Worm (Caenorhabditis elegans) whole organism, L3 larva: ENCODE data around the gene dmsr-5.

Experiments
- egl-27 ChIP-seq: sonication (generic microtip); optimal IDR thresholded peaks from 4 replicates; lab custom pipeline; 2017; ENCODE audit warnings: missing biosample characterization, missing genetic modification reagents, missing genetic modification characterization
- elt-2 ChIP-seq: sonication (generic microtip); optimal IDR thresholded peaks from 2 replicates; lab custom pipeline; 2016; ENCODE audit warnings: missing genetic modification reagents, mild to moderate bottlenecking, missing genetic modification characterization, missing compliant biosample characterization
- elt-3 ChIP-seq, 3 experiments: fragments of 150-350 bp in 1 of 3; sonication (generic microtip) in 2 of 3; optimal IDR thresholded peaks; 2 replicates in 2 of 3; 4 replicates in 1 of 3; lab custom pipeline; 2014 to 2017; ENCODE audit warnings: missing biosample characterization in 3 of 3, missing genetic modification characterization in 3 of 3
- mdl-1 ChIP-seq: fragments of 150-350 bp; optimal IDR thresholded peaks from 2 replicates; lab custom pipeline; 2014; ENCODE audit warnings: missing biosample characterization, missing genetic modification characterization
- mml-1 ChIP-seq: fragments of 150-350 bp; sonication (generic microtip); optimal IDR thresholded peaks from 3 replicates; lab custom pipeline; 2014; ENCODE audit warnings: missing biosample characterization, missing genetic modification characterization
- nhr-11 ChIP-seq: fragments of 150-350 bp; optimal IDR thresholded peaks from 2 replicates; lab custom pipeline; 2014; ENCODE audit warnings: missing biosample characterization, missing genetic modification characterization
- nhr-28 ChIP-seq: fragments of 150-350 bp; optimal IDR thresholded peaks from 2 replicates; lab custom pipeline; 2014; ENCODE audit warnings: missing biosample characterization, missing genetic modification characterization
- pha-4 ChIP-seq: fragments of 150-350 bp; optimal IDR thresholded peaks from 2 replicates; lab custom pipeline; 2014; ENCODE audit warnings: missing biosample characterization, missing genetic modification reagents, missing genetic modification characterization
- pqm-1 ChIP-seq: fragments of 150-350 bp; optimal IDR thresholded peaks from 2 replicates; lab custom pipeline; 2017; ENCODE audit warnings: missing biosample characterization, missing genetic modification characterization, inconsistent platforms
- unc-62 ChIP-seq: fragments of 150-350 bp; sonication (generic microtip); optimal IDR thresholded peaks from 4 replicates; lab custom pipeline; 2014; ENCODE audit warnings: missing biosample characterization, missing genetic modification reagents, missing genetic modification characterization
- ztf-11 ChIP-seq: fragments of 150-350 bp; optimal IDR thresholded peaks from 2 replicates; lab custom pipeline; 2014; ENCODE audit warnings: missing biosample characterization, missing genetic modification characterization

- no peak for TF ChIP-seq nhr-28
- no peak for TF ChIP-seq pha-4 (tag; lab: Kevin White, UChicago)
- TF ChIP-seq unc-62 (GFP tag; lab: Kevin White, UChicago), result no peak
- no peak for TF ChIP-seq mml-1 (tag; lab: Kevin White, UChicago)
- no peak for TF ChIP-seq pqm-1 (tag; lab: Kevin White, UChicago)
- no peak for TF ChIP-seq egl-27
- no peak for TF ChIP-seq nhr-11 (tag; lab: Kevin White, UChicago)
- TF ChIP-seq elt-2 (tag; lab: Kevin White, UChicago), result no peak
- TF ChIP-seq elt-3 (tag; optimal IDR thresholded peaks at IDR 0.05; lab: Kevin White, UChicago), result no peak
- no peak for TF ChIP-seq mdl-1 (tag; lab: Kevin White, UChicago)
- no peak for TF ChIP-seq ztf-11 (tag; lab: Kevin White, UChicago)
Observed at ce11 chrIII:10947155-10947554, 47.9 kb downstream of the dmsr-5 start, which contains the start of gene strd-1.
